Fruit fly (Drosophila melanogaster) whole organism, embryonic: Measurements from ENCODE around the gene Nf-YC.

Experiments
- Blimp-1 ChIP-seq: fragments of 200-800 bp; sonication (Bioruptor generic); optimal IDR thresholded peaks from 3 replicates; lab custom pipeline; 2018; ENCODE audit warnings: missing biosample characterization, missing genetic modification characterization, mild to moderate bottlenecking, moderate library complexity, missing genetic modification reagents
- CG12071 ChIP-seq: fragments of 200-800 bp; sonication (Bioruptor generic); optimal IDR thresholded peaks from 3 replicates; lab custom pipeline; 2018; ENCODE audit warnings: missing biosample characterization, mild to moderate bottlenecking, missing genetic modification characterization
- CG12236 ChIP-seq: fragments of 200-800 bp; sonication (Bioruptor generic); optimal IDR thresholded peaks from 2 replicates; lab custom pipeline; 2016; ENCODE audit warnings: missing biosample characterization, missing genetic modification characterization
- CG12299 ChIP-seq: fragments of 200-800 bp; sonication (Bioruptor generic); optimal IDR thresholded peaks from 2 replicates; lab custom pipeline; 2018; ENCODE audit warnings: missing biosample characterization, mild to moderate bottlenecking, missing genetic modification characterization
- CG13296 ChIP-seq: fragments of 200-800 bp; sonication (Bioruptor generic); optimal IDR thresholded peaks from 3 replicates; lab custom pipeline; 2018; ENCODE audit warnings: missing biosample characterization, mild to moderate bottlenecking, missing genetic modification characterization
- CG13775 ChIP-seq: fragments of 200-800 bp; sonication (Bioruptor generic); optimal IDR thresholded peaks from 3 replicates; lab custom pipeline; 2017; ENCODE audit warnings: missing biosample characterization, mild to moderate bottlenecking, missing genetic modification characterization
- CG14441 ChIP-seq: fragments of 200-800 bp; sonication (Bioruptor generic); IDR thresholded peaks from 2 replicates; pipeline ENCODE4 v1.3.6; 2022; ENCODE audit warnings: missing biosample characterization, missing genetic modification characterization
- CG15601 ChIP-seq: fragments of 200-800 bp; sonication (Bioruptor generic); optimal IDR thresholded peaks from 3 replicates; lab custom pipeline; 2019; ENCODE audit warnings: missing biosample characterization, mild to moderate bottlenecking, missing genetic modification characterization, moderate library complexity
- CG17568 ChIP-seq: fragments of 200-800 bp; sonication (Bioruptor generic); optimal IDR thresholded peaks from 2 replicates; lab custom pipeline; 2018; ENCODE audit warnings: missing biosample characterization, mild to moderate bottlenecking, missing genetic modification characterization, moderate library complexity
- CG18764 ChIP-seq: fragments of 200-800 bp; sonication (Bioruptor generic); optimal IDR thresholded peaks from 3 replicates; lab custom pipeline; 2016; ENCODE audit warnings: missing biosample characterization, missing genetic modification characterization
- CG2889 ChIP-seq: fragments of 200-800 bp; sonication (Bioruptor generic); IDR thresholded peaks from 3 replicates; pipeline ENCODE4 v1.3.6; 2022; ENCODE audit warnings: missing biosample characterization, missing genetic modification characterization
- CG30431 ChIP-seq: fragments of 200-800 bp; sonication (Bioruptor generic); optimal IDR thresholded peaks from 2 replicates; lab custom pipeline; 2017; ENCODE audit warnings: missing biosample characterization, missing genetic modification characterization
- CG4404 ChIP-seq: fragments of 200-800 bp; sonication (Bioruptor generic); IDR thresholded peaks from 2 replicates; pipeline ENCODE4 v1.3.6; 2022; ENCODE audit warnings: missing biosample characterization, missing genetic modification characterization
- CG4707 ChIP-seq: fragments of 200-800 bp; sonication (Bioruptor generic); optimal IDR thresholded peaks from 2 replicates; lab custom pipeline; 2018; ENCODE audit warnings: missing biosample characterization, mild to moderate bottlenecking, missing genetic modification characterization, moderate library complexity
- CG6254 ChIP-seq: fragments of 200-800 bp; sonication (Bioruptor generic); optimal IDR thresholded peaks from 3 replicates; lab custom pipeline; 2017; ENCODE audit warnings: mild to moderate bottlenecking, missing biosample characterization, missing genetic modification reagents, missing genetic modification characterization
- CG7271 ChIP-seq: fragments of 200-800 bp; sonication (Bioruptor generic); optimal IDR thresholded peaks from 2 replicates; lab custom pipeline; 2018; ENCODE audit warnings: missing biosample characterization, mild to moderate bottlenecking, missing genetic modification characterization, moderate library complexity
- CG7556 ChIP-seq: fragments of 200-800 bp; sonication (Bioruptor generic); optimal IDR thresholded peaks from 2 replicates; lab custom pipeline; 2017; ENCODE audit warnings: missing biosample characterization, mild to moderate bottlenecking, missing genetic modification characterization
- CG8290 ChIP-seq, 3 experiments: fragments of 200-800 bp; sonication (Bioruptor generic); optimal IDR thresholded peaks; 2 replicates each; lab custom pipeline; 2016 to 2019; ENCODE audit warnings: missing biosample characterization in 3 of 3, missing genetic modification characterization in 3 of 3, mild to moderate bottlenecking in 2 of 3, moderate library complexity in 1 of 3
- CG9437 ChIP-seq: fragments of 200-800 bp; sonication (Bioruptor generic); optimal IDR thresholded peaks from 2 replicates; lab custom pipeline; 2018; ENCODE audit warnings: missing biosample characterization, mild to moderate bottlenecking, missing genetic modification characterization
- CHES-1-like ChIP-seq: fragments of 200-800 bp; sonication (Bioruptor generic); optimal IDR thresholded peaks from 2 replicates; lab custom pipeline; 2016; ENCODE audit warnings: missing biosample characterization, missing genetic modification characterization
- CTCF ChIP-seq: fragments of 200-800 bp; sonication (Bioruptor generic); optimal IDR thresholded peaks from 2 replicates; lab custom pipeline; 2017; ENCODE audit warnings: missing biosample characterization, mild to moderate bottlenecking, missing genetic modification characterization, moderate library complexity
- Camta ChIP-seq: fragments of 200-800 bp; sonication (Bioruptor generic); optimal IDR thresholded peaks from 2 replicates; lab custom pipeline; 2016; ENCODE audit warnings: missing biosample characterization, missing genetic modification characterization
- Deaf1 ChIP-seq: fragments of 200-800 bp; optimal IDR thresholded peaks from 3 replicates; lab custom pipeline; 2019; ENCODE audit warnings: missing biosample characterization, mild to moderate bottlenecking, missing genetic modification characterization, moderate library complexity
- Dip2 ChIP-seq: fragments of 200-800 bp; sonication (Bioruptor generic); IDR thresholded peaks from 2 replicates; pipeline ENCODE4 v1.3.6; 2022; ENCODE audit warnings: missing biosample characterization, missing genetic modification characterization
- HLH3B ChIP-seq: fragments of 200-800 bp; sonication (Bioruptor generic); IDR thresholded peaks from 2 replicates; pipeline ENCODE4 v1.3.6; 2022; ENCODE audit warnings: missing biosample characterization, missing genetic modification characterization
- Lpt ChIP-seq: fragments of >200 bp; optimal IDR thresholded peaks from 2 replicates; lab custom pipeline; 2018; ENCODE audit warnings: missing biosample characterization, missing genetic modification characterization
- Oaz ChIP-seq: fragments of 200-800 bp; sonication (Bioruptor generic); IDR thresholded peaks from 2 replicates; pipeline ENCODE4 v1.3.6; 2022; ENCODE audit warnings: missing biosample characterization, missing genetic modification characterization
- Rfx ChIP-seq: fragments of 200-800 bp; sonication (Bioruptor generic); IDR thresholded peaks from 2 replicates; pipeline ENCODE4 v1.3.6; 2022; ENCODE audit warnings: missing biosample characterization, missing genetic modification characterization
- Sox100B ChIP-seq: fragments of 200-800 bp; sonication (Bioruptor generic); optimal IDR thresholded peaks from 3 replicates; lab custom pipeline; 2018; ENCODE audit warnings: missing biosample characterization, mild to moderate bottlenecking, missing genetic modification characterization
- Xbp1 ChIP-seq: fragments of 200-800 bp; sonication (Bioruptor generic); optimal IDR thresholded peaks from 3 replicates; lab custom pipeline; 2016; ENCODE audit warnings: missing biosample characterization, mild to moderate bottlenecking, missing genetic modification characterization
- ac ChIP-seq: fragments of 200-800 bp; sonication (Bioruptor generic); optimal IDR thresholded peaks from 3 replicates; lab custom pipeline; 2017; ENCODE audit warnings: missing biosample characterization, mild to moderate bottlenecking, missing genetic modification characterization
- aop ChIP-seq: fragments of 200-800 bp; sonication (Bioruptor generic); IDR thresholded peaks from 2 replicates; pipeline ENCODE4 v1.3.6; 2022; ENCODE audit warnings: missing biosample characterization, missing genetic modification characterization
- chn ChIP-seq: fragments of 200-800 bp; sonication (Bioruptor generic); optimal IDR thresholded peaks from 2 replicates; lab custom pipeline; 2016; ENCODE audit warnings: missing biosample characterization, missing genetic modification characterization
- fd64A ChIP-seq: fragments of 200-800 bp; sonication (Bioruptor generic); optimal IDR thresholded peaks from 3 replicates; lab custom pipeline; 2018; ENCODE audit warnings: missing biosample characterization, mild to moderate bottlenecking, missing genetic modification characterization
- gfzf ChIP-seq: fragments of 200-800 bp; sonication (Bioruptor generic); optimal IDR thresholded peaks from 2 replicates; lab custom pipeline; 2016; ENCODE audit warnings: missing biosample characterization, mild to moderate bottlenecking, missing genetic modification characterization, moderate library complexity
- ham ChIP-seq: fragments of 200-800 bp; sonication (Bioruptor generic); IDR thresholded peaks from 2 replicates; pipeline ENCODE4 v1.3.6; 2022; ENCODE audit warnings: missing biosample characterization, missing genetic modification characterization
- her ChIP-seq: fragments of 200-800 bp; sonication (Bioruptor generic); optimal IDR thresholded peaks from 2 replicates; lab custom pipeline; 2016; ENCODE audit warnings: missing biosample characterization, missing genetic modification characterization
- inv ChIP-seq: fragments of 200-800 bp; sonication (Bioruptor generic); IDR thresholded peaks from 2 replicates; pipeline ENCODE4 v1.3.6; 2022; ENCODE audit warnings: missing biosample characterization, missing genetic modification characterization; ENCODE audit not compliant: partially characterized antibody
- klu ChIP-seq: fragments of 200-800 bp; sonication (Bioruptor generic); IDR thresholded peaks from 2 replicates; pipeline ENCODE4 v1.3.6; 2022; ENCODE audit warnings: missing biosample characterization, missing genetic modification characterization
- oc ChIP-seq: fragments of 200-800 bp; sonication (Bioruptor generic); optimal IDR thresholded peaks from 2 replicates; lab custom pipeline; 2018; ENCODE audit warnings: missing biosample characterization, mild to moderate bottlenecking, missing genetic modification characterization, moderate library complexity
- peb ChIP-seq: fragments of 200-800 bp; sonication (Bioruptor generic); IDR thresholded peaks from 2 replicates; pipeline ENCODE4 v1.3.6; 2022; ENCODE audit warnings: missing biosample characterization, missing genetic modification characterization
- pho ChIP-seq: fragments of 200-800 bp; sonication (Bioruptor generic); optimal IDR thresholded peaks from 2 replicates; lab custom pipeline; 2016; ENCODE audit warnings: missing biosample characterization, missing genetic modification characterization
- pros ChIP-seq: fragments of 200-800 bp; sonication (Bioruptor generic); optimal IDR thresholded peaks from 3 replicates; lab custom pipeline; 2019; ENCODE audit warnings: missing biosample characterization, mild to moderate bottlenecking, missing genetic modification characterization, moderate library complexity
- sens-2 ChIP-seq: fragments of 200-800 bp; sonication (Bioruptor generic); IDR thresholded peaks from 2 replicates; pipeline ENCODE4 v1.3.6; 2022; ENCODE audit warnings: missing biosample characterization, missing genetic modification characterization
- sna ChIP-seq: fragments of 200-800 bp; sonication (Bioruptor generic); IDR thresholded peaks from 2 replicates; pipeline ENCODE4 v1.3.6; 2022; ENCODE audit warnings: missing biosample characterization, missing genetic modification characterization; ENCODE audit not compliant: partially characterized antibody
- tgo ChIP-seq: fragments of 200-800 bp; sonication (Bioruptor generic); IDR thresholded peaks from 3 replicates; pipeline ENCODE4 v1.3.6; 2022; ENCODE audit warnings: missing biosample characterization, missing genetic modification characterization
- unc-4 ChIP-seq: fragments of 200-800 bp; sonication (Bioruptor generic); IDR thresholded peaks from 2 replicates; pipeline ENCODE4 v1.3.6; 2022; ENCODE audit warnings: missing biosample characterization, missing genetic modification characterization; ENCODE audit not compliant: partially characterized antibody
- usp ChIP-seq: fragments of >200 bp; optimal IDR thresholded peaks from 2 replicates; lab custom pipeline; 2017; ENCODE audit warnings: missing biosample characterization, missing genetic modification characterization
- yki ChIP-seq: fragments of >200 bp; optimal IDR thresholded peaks from 3 replicates; lab custom pipeline; 2018
- zf30C ChIP-seq: fragments of 200-800 bp; sonication (Bioruptor generic); optimal IDR thresholded peaks from 3 replicates; lab custom pipeline; 2018; ENCODE audit warnings: missing biosample characterization, mild to moderate bottlenecking, missing genetic modification characterization

The Nf-YC gene

DNA sequence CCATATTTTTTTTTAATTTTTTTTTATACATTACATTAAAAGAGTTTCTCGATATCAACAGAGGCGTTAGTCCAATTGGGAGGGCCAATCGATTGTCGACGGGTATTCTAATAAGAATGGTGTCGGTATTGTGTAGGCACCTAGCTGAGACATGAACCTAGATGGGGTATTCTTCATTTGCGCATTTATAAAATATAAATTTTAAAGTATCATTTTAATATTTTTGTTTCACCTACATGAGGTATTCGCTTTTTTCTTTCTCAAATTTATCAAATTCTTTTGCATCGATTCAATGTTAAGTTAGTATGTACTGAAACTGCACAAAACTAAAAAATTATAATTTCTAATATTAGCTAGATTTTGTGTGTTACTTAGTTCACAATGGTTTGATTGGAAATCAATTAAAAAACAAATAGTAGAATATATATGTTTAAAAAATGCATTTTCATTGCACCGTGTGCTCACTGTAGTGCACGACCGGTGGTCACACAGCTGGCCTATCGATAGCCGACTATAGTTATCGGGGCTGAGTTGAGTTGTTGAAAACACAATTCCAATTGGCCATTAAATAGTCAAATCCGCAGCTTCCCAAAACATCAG, 23.2 kb upstream of the Nf-YC start, which contains the start of the genes CG14435 and Tmf (continued):
- TF ChIP-seq CG7556 (GFP tag; lab: Kevin White, UChicago) = peak; percentile 79
- TF ChIP-seq ham = 0 out of 2 replicates have a peak, but pooled peaks have one; percentile 36
- TF ChIP-seq Oaz = peak; percentile 77
- no peak for TF ChIP-seq usp (GFP tag; lab: Kevin White, UChicago)
- TF ChIP-seq fd64A = no peak
- no peak for TF ChIP-seq yki (lab: Kevin White, UChicago)
- peak; percentile 78 for TF ChIP-seq CG2889 (GFP tag; lab: Robert Waterston, UW)
- peak; percentile 56 for TF ChIP-seq CG18764 (GFP tag; lab: Kevin White, UChicago)
- 0 out of 2 replicates have a peak, but pooled peaks have one; percentile 27 for TF ChIP-seq Dip2
- TF ChIP-seq her (GFP tag; lab: Kevin White, UChicago) = no peak
- TF ChIP-seq sna = no peak
- peak; percentile 12 for TF ChIP-seq Blimp-1 (GFP tag; lab: Kevin White, UChicago)
- TF ChIP-seq oc (tag; lab: Kevin White, UChicago) = no peak
- TF ChIP-seq Deaf1 = no peak
- no peak for TF ChIP-seq zf30C (GFP tag; lab: Kevin White, UChicago)
- TF ChIP-seq CG12236 (GFP tag; lab: Kevin White, UChicago) = no peak
- TF ChIP-seq Camta = peak; percentile 44
- TF ChIP-seq CG13775 (GFP tag; lab: Kevin White, UChicago) = peak; percentile 90
- peak; percentile 87 for TF ChIP-seq klu
- TF ChIP-seq inv (GFP tag; lab: Robert Waterston, UW) = no peak
- TF ChIP-seq gfzf (GFP tag; lab: Kevin White, UChicago) = peak; percentile 62
- peak; percentile 66 for TF ChIP-seq chn (GFP tag; lab: Kevin White, UChicago)
- peak; percentile 25 for TF ChIP-seq CG4707 (GFP tag; lab: Kevin White, UChicago)
- peak; percentile 26 for TF ChIP-seq CHES-1-like (GFP tag; lab: Kevin White, UChicago)
- no peak for TF ChIP-seq CG17568 (GFP tag; lab: Kevin White, UChicago)
- TF ChIP-seq HLH3B (GFP tag; lab: Robert Waterston, UW) = peak; percentile 82
- TF ChIP-seq CG14441 (GFP tag; lab: Robert Waterston, UW) = peak; percentile 89
- peak; percentile 86 for TF ChIP-seq tgo (GFP tag; lab: Robert Waterston, UW)
- TF ChIP-seq CG12299 (tag; lab: Kevin White, UChicago) = peak; percentile 62
- peak; percentile 75 for TF ChIP-seq pho (GFP tag; lab: Kevin White, UChicago)
- peak; percentile 41 for TF ChIP-seq CG8290 (GFP tag; optimal IDR thresholded peaks at IDR 0.05; lab: Kevin White, UChicago)
- peak in 1 of 2 experiments; percentile 56 for TF ChIP-seq CG8290 (tag; optimal IDR thresholded peaks at IDR 0.05; lab: Kevin White, UChicago)
- 0 out of 2 replicates have a peak, but pooled peaks have one; percentile 46 for TF ChIP-seq sens-2 (GFP tag; lab: Robert Waterston, UW)
- TF ChIP-seq CG30431 (GFP tag; lab: Kevin White, UChicago) = peak; percentile 80
- 0 out of 2 replicates have a peak, but pooled peaks have one; percentile 47 for TF ChIP-seq aop (GFP tag; lab: Robert Waterston, UW)
- TF ChIP-seq CTCF = peak; percentile 38
- peak; percentile 57 for TF ChIP-seq ac (GFP tag; lab: Kevin White, UChicago)
- TF ChIP-seq CG6254 (GFP tag; lab: Kevin White, UChicago) = peak; percentile 53
- TF ChIP-seq CG15601 (tag; lab: Kevin White, UChicago) = peak; percentile 66
- TF ChIP-seq CG9437 = peak; percentile 69
- TF ChIP-seq Xbp1 (GFP tag; lab: Kevin White, UChicago) = peak; percentile 87
- peak; percentile 71 for TF ChIP-seq CG13296 (GFP tag; lab: Kevin White, UChicago)
- TF ChIP-seq CG4404 (GFP tag; lab: Robert Waterston, UW) = peak; percentile 87
- peak; percentile 81 for TF ChIP-seq Sox100B (GFP tag; lab: Kevin White, UChicago)
- TF ChIP-seq unc-4 (GFP tag; lab: Robert Waterston, UW) = peak; percentile 55; the same call in 1 of the 2 replicates
- no peak for TF ChIP-seq Lpt (GFP tag; lab: Kevin White, UChicago)
- TF ChIP-seq CG7271 (tag; lab: Kevin White, UChicago) = peak; percentile 30
- no peak for TF ChIP-seq pros (GFP tag; lab: Kevin White, UChicago)
- TF ChIP-seq peb (GFP tag; lab: Robert Waterston, UW) = peak; percentile 60; the same call in 1 of the 2 replicates
- TF ChIP-seq Rfx (GFP tag; lab: Robert Waterston, UW) = peak; percentile 91
- TF ChIP-seq CG12071 = no peak
